Worm (Caenorhabditis elegans) whole organism, mixed stage, embryonic: ENCODE results near the gene Y57G11C.36.
"Not testable (repeated sequence)": the region's sequence is repeated elsewhere in the genome, so short reads cannot be mapped to it uniquely, and the experiment has no call there.

Source experiments
- blmp-1 ChIP-seq: fragments of 150-350 bp; optimal IDR thresholded peaks from 2 replicates; lab custom pipeline; 2014; ENCODE audit warnings: missing biosample characterization, missing genetic modification characterization
- ceh-43 ChIP-seq: fragments of 200-800 bp; sonication (Bioruptor generic); optimal IDR thresholded peaks from 2 replicates; lab custom pipeline; 2018; ENCODE audit warnings: mild to moderate bottlenecking, missing genetic modification characterization, moderate library complexity, missing compliant biosample characterization
- ces-1 ChIP-seq: fragments of 150-350 bp; optimal IDR thresholded peaks from 2 replicates; lab custom pipeline; 2014; ENCODE audit warnings: missing biosample characterization, missing genetic modification reagents, missing genetic modification characterization
- cnd-1 ChIP-seq: fragments of 200-800 bp; sonication (Bioruptor generic); optimal IDR thresholded peaks from 2 replicates; lab custom pipeline; 2018; ENCODE audit warnings: mild to moderate bottlenecking, missing genetic modification characterization, missing compliant biosample characterization
- drap-1 ChIP-seq: fragments of 200-800 bp; sonication (Bioruptor generic); optimal IDR thresholded peaks from 3 replicates; lab custom pipeline; 2018; ENCODE audit warnings: mild to moderate bottlenecking, missing genetic modification characterization, missing compliant biosample characterization
- elt-1 ChIP-seq: sonication (generic microtip); optimal IDR thresholded peaks from 2 replicates; lab custom pipeline; 2017; ENCODE audit warnings: missing genetic modification characterization, mild to moderate bottlenecking, missing compliant biosample characterization, antibody characterized with exemption, moderate library complexity, borderline replicate concordance; ENCODE audit not compliant: insufficient read depth
- elt-3 ChIP-seq: fragments of 150-350 bp; optimal IDR thresholded peaks from 2 replicates; lab custom pipeline; 2014; ENCODE audit warnings: missing biosample characterization, missing genetic modification characterization
- flh-1 ChIP-seq: fragments of 200-800 bp; sonication (Bioruptor generic); optimal IDR thresholded peaks from 2 replicates; lab custom pipeline; 2018; ENCODE audit warnings: mild to moderate bottlenecking, missing genetic modification characterization, moderate library complexity, missing compliant biosample characterization
- ham-2 ChIP-seq: fragments of 200-800 bp; sonication (Bioruptor generic); optimal IDR thresholded peaks from 2 replicates; lab custom pipeline; 2018; ENCODE audit warnings: mild to moderate bottlenecking, missing genetic modification characterization, missing compliant biosample characterization
- hlh-1 ChIP-seq: fragments of 150-350 bp; optimal IDR thresholded peaks from 2 replicates; lab custom pipeline; 2014; ENCODE audit warnings: missing biosample characterization, missing genetic modification reagents, missing genetic modification characterization
- lin-32 ChIP-seq: fragments of 200-800 bp; sonication (Bioruptor generic); optimal IDR thresholded peaks from 2 replicates; lab custom pipeline; 2018; ENCODE audit warnings: mild to moderate bottlenecking, missing genetic modification characterization, missing compliant biosample characterization
- lsy-2 ChIP-seq: fragments of 150-350 bp; optimal IDR thresholded peaks from 2 replicates; lab custom pipeline; 2014; ENCODE audit warnings: missing biosample characterization, missing genetic modification characterization
- mab-5 ChIP-seq: fragments of 150-350 bp; optimal IDR thresholded peaks from 2 replicates; lab custom pipeline; 2014; ENCODE audit warnings: missing biosample characterization, missing genetic modification characterization
- mep-1 ChIP-seq: fragments of 150-350 bp; optimal IDR thresholded peaks from 2 replicates; lab custom pipeline; 2017; ENCODE audit warnings: missing biosample characterization, missing genetic modification reagents, missing genetic modification characterization, inconsistent platforms
- mls-2 ChIP-seq: sonication (generic microtip); optimal IDR thresholded peaks from 2 replicates; lab custom pipeline; 2016; ENCODE audit warnings: mild to moderate bottlenecking, missing genetic modification characterization, moderate library complexity, missing compliant biosample characterization
- nhr-2 ChIP-seq: fragments of 150-350 bp; optimal IDR thresholded peaks from 2 replicates; lab custom pipeline; 2014; ENCODE audit warnings: missing biosample characterization, missing genetic modification characterization
- nhr-28 ChIP-seq: fragments of 150-350 bp; optimal IDR thresholded peaks from 2 replicates; lab custom pipeline; 2014; ENCODE audit warnings: missing biosample characterization, missing genetic modification characterization
- nhr-76 ChIP-seq: sonication (generic microtip); optimal IDR thresholded peaks from 2 replicates; lab custom pipeline; 2017; ENCODE audit warnings: missing biosample characterization, missing genetic modification characterization
- pha-4 ChIP-seq: fragments of 150-350 bp; optimal IDR thresholded peaks from 2 replicates; lab custom pipeline; 2018; ENCODE audit warnings: missing biosample characterization, missing genetic modification reagents, missing genetic modification characterization
- sem-2 ChIP-seq: fragments of 200-800 bp; sonication (Bioruptor generic); optimal IDR thresholded peaks from 2 replicates; lab custom pipeline; 2018; ENCODE audit warnings: mild to moderate bottlenecking, missing genetic modification characterization, missing compliant biosample characterization
- snpc-4 ChIP-seq: fragments of 150-350 bp; optimal IDR thresholded peaks from 2 replicates; lab custom pipeline; 2014; ENCODE audit warnings: missing biosample characterization, missing genetic modification characterization
- sptf-1 ChIP-seq: sonication (generic microtip); optimal IDR thresholded peaks from 2 replicates; lab custom pipeline; 2017; ENCODE audit warnings: mild to moderate bottlenecking, missing genetic modification characterization, moderate library complexity, missing compliant biosample characterization
- unc-120 ChIP-seq: sonication (generic microtip); optimal IDR thresholded peaks from 2 replicates; lab custom pipeline; 2017; ENCODE audit warnings: missing genetic modification characterization, missing compliant biosample characterization; ENCODE audit not compliant: poor library complexity, severe bottlenecking
- unc-39 ChIP-seq: fragments of 150-350 bp; optimal IDR thresholded peaks from 2 replicates; lab custom pipeline; 2014; ENCODE audit warnings: missing biosample characterization, missing genetic modification characterization
- unc-62 ChIP-seq: fragments of 150-350 bp; optimal IDR thresholded peaks from 2 replicates; lab custom pipeline; 2014; ENCODE audit warnings: missing biosample characterization, missing genetic modification reagents, missing genetic modification characterization
- zip-8 ChIP-seq: fragments of 150-350 bp; optimal IDR thresholded peaks from 2 replicates; lab custom pipeline; 2014; ENCODE audit warnings: missing biosample characterization, missing genetic modification characterization
- ztf-11 ChIP-seq: fragments of 150-350 bp; optimal IDR thresholded peaks from 2 replicates; lab custom pipeline; 2014; ENCODE audit warnings: missing biosample characterization, missing genetic modification characterization

Gene Y57G11C.36

DNA sequence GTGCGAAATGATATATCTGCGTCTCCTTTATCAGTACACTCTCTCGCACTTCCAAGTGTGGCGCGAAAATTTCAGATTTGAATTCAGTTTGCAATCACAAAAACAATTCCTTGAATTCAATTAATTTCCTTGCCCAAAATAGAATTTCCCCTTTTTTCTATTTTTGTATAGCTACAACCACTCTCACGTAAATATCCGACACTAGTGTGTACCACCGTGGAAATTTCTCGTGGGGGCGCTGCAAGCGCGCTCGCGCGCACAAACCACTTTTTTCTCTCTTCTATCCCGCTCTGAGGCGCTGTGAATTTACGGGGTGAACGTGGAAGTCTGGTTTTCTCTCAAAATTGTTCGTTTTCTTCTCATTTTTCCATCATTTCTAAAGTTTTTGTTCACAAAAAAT lies 8.0 kb upstream of the Y57G11C.36 start, which contains the start of gene Y57G11C.8:
TSS of gene Y57G11C.8 (plus strand) at position 301 of the 400 bp plus-strand sequence.
- no peak for TF ChIP-seq elt-1 (tag; lab: Kevin White, UChicago)
- no peak for TF ChIP-seq drap-1 (GFP tag; lab: Kevin White, UChicago)
- no peak for TF ChIP-seq nhr-28 (tag; lab: Kevin White, UChicago)

DNA sequence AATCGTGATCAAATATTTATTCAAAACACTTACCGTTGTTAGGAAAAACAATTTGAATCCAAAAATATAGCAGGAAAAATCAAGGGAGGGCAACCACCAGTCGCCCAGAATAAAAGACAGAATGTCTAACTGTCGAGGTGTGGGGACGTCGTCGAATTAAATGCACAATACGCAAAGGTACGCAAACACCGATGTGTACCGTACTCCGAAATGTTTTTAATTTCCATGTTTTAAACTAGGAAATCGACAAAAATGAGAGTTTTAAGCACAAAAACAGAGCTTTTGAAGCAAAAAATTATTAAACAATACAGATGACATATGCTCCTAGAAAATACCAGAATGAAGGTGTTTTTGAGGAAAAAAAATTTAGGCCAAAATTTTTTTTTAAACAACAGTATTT lies 873 bp upstream of the Y57G11C.36 start, which contains the start of gene Y57G11C.51:
TSS of gene Y57G11C.51 (minus strand) at position 101 of the 400 bp plus-strand sequence.
- TF ChIP-seq drap-1 (GFP tag; lab: Kevin White, UChicago); hlh-1 (tag; lab: Kevin White, UChicago); unc-120 (tag; lab: Kevin White, UChicago): not testable (repeated sequence)

DNA sequence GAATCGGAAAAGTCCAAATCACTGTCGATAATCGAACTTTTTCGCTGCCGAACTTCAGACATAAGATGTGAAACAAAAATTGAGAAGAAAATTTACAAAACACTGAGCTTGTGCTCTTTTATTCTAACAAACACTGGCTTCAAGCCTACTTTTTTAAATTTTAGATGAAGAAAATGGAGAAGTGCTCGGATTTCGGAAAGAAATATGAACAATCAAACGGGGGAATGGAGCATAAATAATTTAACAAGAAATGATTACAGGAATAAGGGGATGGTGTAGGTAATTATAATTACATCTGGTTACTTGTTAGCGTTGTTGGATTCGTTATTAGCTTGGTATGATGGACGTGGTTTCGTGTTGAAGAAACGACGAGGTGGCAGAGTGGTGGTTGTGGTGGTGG lies 2.3 kb downstream of the Y57G11C.36 start, which contains the start of gene degl-1:
TSS of gene degl-1 (minus strand) at position 101 of the 400 bp plus-strand sequence.
- TF ChIP-seq sem-2 (GFP tag; lab: Kevin White, UChicago) (no peak), ces-1 (GFP tag; lab: Kevin White, UChicago) (no peak), zip-8 (tag; lab: Kevin White, UChicago) (no peak), mab-5 (no peak), sptf-1 (tag; lab: Kevin White, UChicago) (no peak), snpc-4 (tag; lab: Kevin White, UChicago) (no peak), blmp-1 (no peak), mep-1 (tag; lab: Kevin White, UChicago) (no peak), flh-1 (GFP tag; lab: Kevin White, UChicago) (no peak), unc-39 (no peak), elt-1 (tag; lab: Kevin White, UChicago) (no peak), ztf-11 (tag; lab: Kevin White, UChicago) (no peak), unc-62 (GFP tag; lab: Kevin White, UChicago) (no peak), pha-4 (tag; lab: Kevin White, UChicago) (no peak), ceh-43 (GFP tag; lab: Kevin White, UChicago) (no peak)
- TF ChIP-seq, all 35 proteins: peak for 0

DNA sequence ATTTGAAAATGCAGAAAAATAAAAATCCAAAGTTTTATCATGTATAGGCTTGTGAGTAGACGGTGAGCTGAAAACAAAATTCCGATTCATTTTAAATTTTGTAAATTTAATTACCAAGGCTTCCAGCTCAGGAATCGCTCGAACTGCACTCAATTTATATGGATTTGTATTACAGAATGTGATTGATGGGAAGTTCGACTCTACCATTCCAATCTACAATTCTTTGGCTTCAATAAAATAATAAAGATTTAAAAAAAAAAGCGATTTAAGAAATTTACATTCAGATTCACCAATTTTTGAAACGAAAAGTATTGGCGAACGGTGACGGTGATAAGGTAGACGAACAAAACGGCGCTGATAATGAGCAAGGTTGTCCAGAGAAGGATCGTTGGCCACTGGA lies 2.9 kb downstream of the Y57G11C.36 start:
- TF ChIP-seq mab-5 (no peak), nhr-28 (tag; lab: Kevin White, UChicago) (no peak), pha-4 (tag; lab: Kevin White, UChicago) (no peak), snpc-4 (tag; lab: Kevin White, UChicago) (no peak), lin-32 (GFP tag; lab: Kevin White, UChicago) (no peak), lsy-2 (tag; lab: Kevin White, UChicago) (no peak), cnd-1 (tag; lab: Kevin White, UChicago) (no peak), hlh-1 (tag; lab: Kevin White, UChicago) (no peak), nhr-2 (tag; lab: Kevin White, UChicago) (no peak)

DNA sequence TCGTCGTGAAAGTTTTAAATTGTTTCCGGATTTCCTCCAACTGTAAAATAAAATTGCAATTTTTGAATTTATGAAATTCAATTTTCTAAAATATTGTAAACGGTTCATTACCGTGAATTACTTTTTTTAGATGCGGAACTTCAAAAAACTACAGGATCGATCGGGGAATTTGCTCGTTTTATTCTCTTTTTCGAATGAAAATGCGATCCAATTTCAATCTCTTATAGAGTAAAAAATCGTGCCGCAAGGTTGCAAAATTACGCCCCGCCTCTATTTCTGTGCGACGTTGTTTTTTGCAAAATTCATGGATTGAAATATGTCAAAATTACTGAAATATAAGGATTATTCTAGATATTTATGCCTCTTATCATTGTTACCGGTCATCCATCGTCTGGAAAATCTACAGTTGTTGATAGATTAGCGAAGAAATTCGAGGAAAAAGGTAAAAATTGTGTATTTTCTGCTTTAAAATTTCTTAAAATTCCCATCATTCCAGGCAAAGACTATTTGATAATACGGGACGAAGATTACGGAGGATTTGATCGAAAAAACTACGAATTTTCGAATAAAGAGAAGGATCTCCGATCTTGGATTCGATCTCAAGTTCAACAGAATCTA lies 4.3 kb downstream of the Y57G11C.36 start, which contains the start of gene Y57G11C.43:
TSS of gene Y57G11C.43 (plus strand) at position 224 of the 618 bp plus-strand sequence.
- no peak for TF ChIP-seq flh-1 (GFP tag; lab: Kevin White, UChicago)
- TF ChIP-seq lin-32 (GFP tag; lab: Kevin White, UChicago), result no peak
- TF ChIP-seq elt-3 (tag; lab: Kevin White, UChicago), result no peak
- TF ChIP-seq ham-2 (GFP tag; lab: Kevin White, UChicago), result no peak
- TF ChIP-seq mep-1 (tag; lab: Kevin White, UChicago), result no peak
- TF ChIP-seq nhr-2 (tag; lab: Kevin White, UChicago), result no peak
- TF ChIP-seq blmp-1, result no peak
- no peak for TF ChIP-seq unc-120 (tag; lab: Kevin White, UChicago)
- TF ChIP-seq hlh-1 (tag; lab: Kevin White, UChicago), result no peak
- TF ChIP-seq unc-39, result no peak
- TF ChIP-seq drap-1 (GFP tag; lab: Kevin White, UChicago), result no peak
- no peak for TF ChIP-seq sptf-1 (tag; lab: Kevin White, UChicago)
- TF ChIP-seq nhr-28 (tag; lab: Kevin White, UChicago), result no peak
- no peak for TF ChIP-seq nhr-76 (tag; lab: Kevin White, UChicago)
- no peak for TF ChIP-seq lsy-2 (tag; lab: Kevin White, UChicago)
- TF ChIP-seq mls-2 (tag; lab: Kevin White, UChicago), result no peak
- TF ChIP-seq elt-1 (tag; lab: Kevin White, UChicago), result no peak
